Worm (Caenorhabditis elegans) whole organism, early embryonic: ENCODE results near the gene ZC449.7.
A peak's percentile ranks its signal among the peaks of the same experiment; 100 is the strongest.

ENCODE experiments used
- B0310.2 ChIP-seq: sonication (generic microtip); optimal IDR thresholded peaks from 2 replicates; lab custom pipeline; 2016; ENCODE audit warnings: mild to moderate bottlenecking, missing genetic modification characterization, missing compliant biosample characterization
- F13C5.2 ChIP-seq: sonication (generic microtip); optimal IDR thresholded peaks from 2 replicates; lab custom pipeline; 2017; ENCODE audit warnings: mild to moderate bottlenecking, missing genetic modification characterization, inconsistent platforms, missing compliant biosample characterization
- aly-1 ChIP-seq: sonication (generic microtip); optimal IDR thresholded peaks from 2 replicates; lab custom pipeline; 2016; ENCODE audit warnings: missing genetic modification characterization, missing compliant biosample characterization
- ama-1 ChIP-seq: fragments of 150-350 bp; optimal IDR thresholded peaks from 2 replicates; lab custom pipeline; 2014
- ceh-13 ChIP-seq: fragments of 200-800 bp; sonication (Bioruptor generic); optimal IDR thresholded peaks from 2 replicates; lab custom pipeline; 2018; ENCODE audit warnings: mild to moderate bottlenecking, missing genetic modification characterization, missing compliant biosample characterization
- ceh-36 ChIP-seq: sonication (generic microtip); optimal IDR thresholded peaks from 2 replicates; lab custom pipeline; 2016; ENCODE audit warnings: missing genetic modification characterization, inconsistent platforms, missing compliant biosample characterization
- ets-7 ChIP-seq: sonication (generic microtip); optimal IDR thresholded peaks from 2 replicates; lab custom pipeline; 2016; ENCODE audit warnings: missing genotype, missing genetic modification characterization, missing compliant biosample characterization
- flt-1 ChIP-seq: fragments of 200-800 bp; sonication (Bioruptor generic); IDR thresholded peaks from 2 replicates; pipeline ENCODE4 v1.3.6; 2022; ENCODE audit warnings: missing genetic modification characterization, missing compliant biosample characterization
- hmbx-1 ChIP-seq: sonication (generic microtip); optimal IDR thresholded peaks from 2 replicates; lab custom pipeline; 2016; ENCODE audit warnings: mild to moderate bottlenecking, missing genetic modification characterization, missing compliant biosample characterization
- hmg-4 ChIP-seq: fragments of 200-800 bp; sonication (Bioruptor generic); optimal IDR thresholded peaks from 2 replicates; lab custom pipeline; 2018; ENCODE audit warnings: mild to moderate bottlenecking, missing genetic modification characterization, missing compliant biosample characterization
- hnd-1 ChIP-seq: sonication (generic microtip); optimal IDR thresholded peaks from 2 replicates; lab custom pipeline; 2016; ENCODE audit warnings: missing genetic modification characterization, missing compliant biosample characterization
- pes-1 ChIP-seq: fragments of 200-800 bp; sonication (Bioruptor generic); IDR thresholded peaks from 2 replicates; pipeline ENCODE4 v1.3.6; 2022; ENCODE audit warnings: missing genetic modification reagents, missing genetic modification characterization, missing compliant biosample characterization
- scrt-1 ChIP-seq: fragments of 200-800 bp; sonication (Bioruptor generic); IDR thresholded peaks from 2 replicates; pipeline ENCODE4 v1.3.6; 2022; ENCODE audit warnings: missing genetic modification characterization, missing compliant biosample characterization
- sea-1 ChIP-seq: fragments of 200-800 bp; sonication (Bioruptor generic); conservative IDR thresholded peaks from 2 replicates; pipeline ENCODE4 v1.3.6; 2022; ENCODE audit warnings: missing genetic modification characterization, missing compliant biosample characterization
- tbx-11 ChIP-seq: fragments of 200-800 bp; sonication (Bioruptor generic); IDR thresholded peaks from 2 replicates; pipeline ENCODE4 v1.3.6; 2022; ENCODE audit warnings: missing genetic modification characterization, missing compliant biosample characterization
- tbx-37 ChIP-seq: fragments of 200-800 bp; sonication (Bioruptor generic); conservative IDR thresholded peaks from 2 replicates; pipeline ENCODE4 v1.3.6; 2022; ENCODE audit warnings: missing genetic modification reagents, missing genetic modification characterization, missing compliant biosample characterization
- tra-4 ChIP-seq: sonication (generic microtip); optimal IDR thresholded peaks from 2 replicates; lab custom pipeline; 2017; ENCODE audit warnings: missing genetic modification characterization, missing compliant biosample characterization

Gene ZC449.7

ce11 chrX:5013826-5014225 lies at the start of gene ZC449.7:
TSS of gene ZC449.7 (plus strand) at chrX:5014074.
- TF ChIP-seq tbx-11 (GFP tag; lab: Robert Waterston, UW) = no peak
- no peak for TF ChIP-seq ets-7
- no peak for TF ChIP-seq F13C5.2 (tag; lab: Kevin White, UChicago)
- TF ChIP-seq pes-1 (GFP tag; lab: Robert Waterston, UW) = no peak
- no peak for TF ChIP-seq ama-1 (lab: Kevin White, UChicago)
- TF ChIP-seq ceh-36 (tag; lab: Kevin White, UChicago) = no peak
- TF ChIP-seq B0310.2 = no peak
- no peak for TF ChIP-seq scrt-1 (GFP tag; lab: Robert Waterston, UW)
- TF ChIP-seq tbx-37 (GFP tag; lab: Robert Waterston, UW) = no peak
- no peak for TF ChIP-seq sea-1 (GFP tag; lab: Robert Waterston, UW)
- no peak for TF ChIP-seq hnd-1 (tag; lab: Kevin White, UChicago)

DNA sequence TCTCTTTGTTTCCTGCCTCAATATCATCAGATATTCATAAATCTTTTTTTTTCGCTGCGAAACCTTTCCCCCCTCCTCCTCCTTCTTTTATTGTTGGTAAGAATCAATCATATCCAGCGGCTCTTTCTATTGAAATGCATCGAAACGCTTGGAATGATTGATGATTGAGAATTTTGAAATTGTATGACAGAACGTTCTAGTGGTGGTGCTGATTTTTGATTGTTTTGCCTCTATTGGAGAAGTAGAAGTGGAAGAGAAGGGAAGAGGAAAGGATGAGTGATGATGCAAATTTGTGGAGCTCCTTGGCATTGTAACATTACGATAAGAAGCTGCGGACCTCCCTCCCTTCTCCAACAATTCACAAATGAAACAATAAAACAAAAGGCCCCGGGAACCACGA lies 48.3 kb upstream of the ZC449.7 start:
- TF ChIP-seq ceh-13 (GFP tag; lab: Kevin White, UChicago) = no peak
- no peak for TF ChIP-seq aly-1 (tag; lab: Kevin White, UChicago)

ce11 chrX:4969228-4969627 lies 44.6 kb upstream of the ZC449.7 start, which contains the start of gene M03F4.6:
TSS of gene M03F4.6 (minus strand) at chrX:4969328.
- TF ChIP-seq ets-7 = no peak
- TF ChIP-seq tbx-11 (GFP tag; lab: Robert Waterston, UW) = no peak
- TF ChIP-seq ceh-36 (tag; lab: Kevin White, UChicago) = no peak
- no peak for TF ChIP-seq B0310.2
- TF ChIP-seq tra-4 (tag; lab: Kevin White, UChicago) = no peak
- TF ChIP-seq sea-1 (GFP tag; lab: Robert Waterston, UW) = 0 out of 2 replicates have a peak, but pooled peaks have one; percentile 68
- no peak for TF ChIP-seq pes-1 (GFP tag; lab: Robert Waterston, UW)
- no peak for TF ChIP-seq scrt-1 (GFP tag; lab: Robert Waterston, UW)
- TF ChIP-seq ama-1 (lab: Kevin White, UChicago) = peak; percentile 39
- no peak for TF ChIP-seq tbx-37 (GFP tag; lab: Robert Waterston, UW)

ce11 chrX:4970863-4971345 lies 43.0 kb upstream of the ZC449.7 start, which contains the start of gene calu-1:
TSS of gene calu-1 (minus strand) at chrX:4970913.
- TF ChIP-seq hnd-1 (tag; lab: Kevin White, UChicago) (no peak), aly-1 (tag; lab: Kevin White, UChicago) (no peak), flt-1 (GFP tag; lab: Robert Waterston, UW) (no peak), hmg-4 (GFP tag; lab: Kevin White, UChicago) (no peak), hmbx-1 (tag; lab: Kevin White, UChicago) (no peak), tbx-37 (GFP tag; lab: Robert Waterston, UW) (no peak), ceh-13 (GFP tag; lab: Kevin White, UChicago) (no peak), ets-7 (no peak), F13C5.2 (tag; lab: Kevin White, UChicago) (no peak), pes-1 (GFP tag; lab: Robert Waterston, UW) (no peak), tra-4 (tag; lab: Kevin White, UChicago) (no peak), tbx-11 (GFP tag; lab: Robert Waterston, UW) (no peak), ceh-36 (tag; lab: Kevin White, UChicago) (no peak), sea-1 (GFP tag; lab: Robert Waterston, UW) (no peak), ama-1 (lab: Kevin White, UChicago) (no peak), scrt-1 (GFP tag; lab: Robert Waterston, UW) (no peak), B0310.2 (no peak)

DNA sequence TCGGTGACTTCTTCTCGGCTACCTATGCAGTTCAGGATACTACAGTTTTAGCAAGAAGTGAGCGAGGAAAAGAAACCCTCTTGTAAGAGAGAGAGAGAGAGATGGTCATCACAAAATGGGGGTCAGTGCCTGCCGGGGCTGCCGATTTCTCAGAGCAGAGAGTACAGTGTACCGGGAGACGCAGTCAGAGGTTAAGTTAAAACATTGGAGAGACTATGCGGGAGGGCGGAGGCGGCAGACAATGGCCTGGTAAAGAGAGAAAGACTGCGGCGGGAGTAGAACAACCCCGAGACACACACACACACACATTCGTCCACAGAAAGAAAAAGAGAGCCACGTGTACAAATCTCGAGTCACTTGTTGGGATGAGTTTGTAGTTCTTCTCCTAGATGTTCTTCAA lies 42.4 kb upstream of the ZC449.7 start:
- TF ChIP-seq pes-1 (GFP tag; lab: Robert Waterston, UW) = no peak
- TF ChIP-seq flt-1 (GFP tag; lab: Robert Waterston, UW) = no peak
- TF ChIP-seq tbx-37 (GFP tag; lab: Robert Waterston, UW) = peak; percentile 46
- no peak for TF ChIP-seq ets-7
- TF ChIP-seq hmg-4 (GFP tag; lab: Kevin White, UChicago) = peak; percentile 69
- TF ChIP-seq ceh-13 (GFP tag; lab: Kevin White, UChicago) = no peak
- no peak for TF ChIP-seq B0310.2
- no peak for TF ChIP-seq tbx-11 (GFP tag; lab: Robert Waterston, UW)
- no peak for TF ChIP-seq sea-1 (GFP tag; lab: Robert Waterston, UW)
- TF ChIP-seq aly-1 (tag; lab: Kevin White, UChicago) = peak; percentile 78
- no peak for TF ChIP-seq ceh-36 (tag; lab: Kevin White, UChicago)

DNA sequence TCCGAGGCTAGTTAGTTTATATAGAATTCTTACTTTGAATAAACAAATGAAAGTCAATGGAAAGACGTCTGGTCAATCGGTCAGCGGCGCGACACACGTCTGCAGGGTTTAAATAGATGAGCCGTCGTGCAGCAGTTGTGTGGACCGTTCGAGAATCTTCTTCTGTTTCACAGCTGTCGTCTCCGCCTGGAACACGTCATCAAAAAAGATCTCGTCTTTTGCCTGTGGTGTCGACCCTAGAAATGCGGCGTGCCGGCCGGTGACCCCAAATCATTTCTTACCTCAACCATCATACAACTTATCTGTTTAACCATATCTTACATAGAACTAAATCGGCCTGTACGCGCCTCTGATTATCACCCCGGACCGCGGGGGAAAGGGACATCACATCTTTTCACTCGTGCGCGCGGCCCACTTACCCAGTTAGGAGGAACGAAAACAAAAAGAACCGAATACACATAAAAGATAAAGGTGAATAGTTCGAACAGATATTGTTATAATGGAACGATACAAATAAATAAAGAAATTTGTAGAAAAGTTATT lies 41.8 kb upstream of the ZC449.7 start:
- TF ChIP-seq ceh-13 (GFP tag; lab: Kevin White, UChicago) = no peak
- no peak for TF ChIP-seq aly-1 (tag; lab: Kevin White, UChicago)
- no peak for TF ChIP-seq pes-1 (GFP tag; lab: Robert Waterston, UW)
- TF ChIP-seq tbx-37 (GFP tag; lab: Robert Waterston, UW) = no peak
- TF ChIP-seq B0310.2 = no peak
- TF ChIP-seq scrt-1 (GFP tag; lab: Robert Waterston, UW) = no peak
- TF ChIP-seq hnd-1 (tag; lab: Kevin White, UChicago) = no peak
- TF ChIP-seq hmbx-1 (tag; lab: Kevin White, UChicago) = no peak
- no peak for TF ChIP-seq ama-1 (lab: Kevin White, UChicago)
- no peak for TF ChIP-seq ets-7
- no peak for TF ChIP-seq tra-4 (tag; lab: Kevin White, UChicago)
- TF ChIP-seq tbx-11 (GFP tag; lab: Robert Waterston, UW) = no peak
- TF ChIP-seq hmg-4 (GFP tag; lab: Kevin White, UChicago) = no peak
- no peak for TF ChIP-seq sea-1 (GFP tag; lab: Robert Waterston, UW)
- no peak for TF ChIP-seq flt-1 (GFP tag; lab: Robert Waterston, UW)
- TF ChIP-seq F13C5.2 (tag; lab: Kevin White, UChicago) = no peak
- TF ChIP-seq ceh-36 (tag; lab: Kevin White, UChicago) = no peak

DNA sequence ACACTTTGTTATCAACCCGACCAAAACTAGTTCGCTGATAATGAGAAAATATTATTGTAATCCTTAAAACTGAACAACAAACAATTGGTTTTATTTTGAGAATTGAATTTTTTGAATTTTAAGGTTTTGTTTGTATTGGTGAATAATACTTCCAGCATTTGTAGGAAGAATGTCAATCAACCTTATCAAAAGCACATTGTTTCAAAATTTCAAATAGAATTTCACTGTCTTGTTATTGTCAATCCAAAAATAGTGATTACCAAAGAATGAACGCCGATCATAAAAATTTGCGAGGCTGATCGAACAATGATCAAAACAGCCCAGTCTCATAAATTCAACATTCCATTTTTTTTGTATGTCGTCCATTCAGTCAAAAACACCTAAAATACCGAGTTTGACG lies 39.4 kb upstream of the ZC449.7 start:
- TF ChIP-seq ets-7 = no peak
